Fruit fly (Drosophila melanogaster): ENCODE data around the gene Tmem43.

The Tmem43 gene

dm6 chr3L:7915808-7916619 lies 1.1 kb upstream of the Tmem43 start (continued):
- TF ChIP-seq gro (GFP tag; optimal IDR thresholded peaks at IDR 0.05) (no peak), YL-1 (GFP tag; optimal IDR thresholded peaks at IDR 0.05) (no peak), ham (GFP tag; IDR thresholded peaks at IDR 0.05) (no peak), ato (GFP tag; IDR thresholded peaks at IDR 0.05; ENCODE audit: partially characterized antibody) (no peak), hkb (optimal IDR thresholded peaks at IDR 0.05) (no peak), hkb (GFP tag; IDR thresholded peaks at IDR 0.05) (no peak), CG10321 (GFP tag; IDR thresholded peaks at IDR 0.05) (no peak), CG11560 (tag; IDR thresholded peaks at IDR 0.05) (no peak), CG1603 (tag; optimal IDR thresholded peaks at IDR 0.05) (peak; percentile 12), Xrp1 (GFP tag; IDR thresholded peaks at IDR 0.05) (no peak), CG4820 (GFP tag; optimal IDR thresholded peaks at IDR 0.05) (no peak), repo (GFP tag; optimal IDR thresholded peaks at IDR 0.05) (no peak), CG9727 (GFP tag; optimal IDR thresholded peaks at IDR 0.05) (no peak), CG8281 (tag; optimal IDR thresholded peaks at IDR 0.05) (peak; percentile 55), CG8290 (GFP tag; optimal IDR thresholded peaks at IDR 0.05) (peak; percentile 63), CG8290 (tag; optimal IDR thresholded peaks at IDR 0.05) (peak; percentile 29 to 53), CG2199 (GFP tag; IDR thresholded peaks at IDR 0.05) (no peak), bowl (GFP tag; IDR thresholded peaks at IDR 0.05) (no peak), CG10979 (tag; optimal IDR thresholded peaks at IDR 0.05) (no peak), vvl (GFP tag; IDR thresholded peaks at IDR 0.05) (no peak), H15 (GFP tag; IDR thresholded peaks at IDR 0.05) (no peak), CG11085 (GFP tag; IDR thresholded peaks at IDR 0.05) (no peak), CG30431 (GFP tag; optimal IDR thresholded peaks at IDR 0.05) (no peak), slbo (GFP tag; IDR thresholded peaks at IDR 0.05) (no peak), CG17328 (GFP tag; IDR thresholded peaks at IDR 0.05) (no peak), insv (GFP tag; optimal IDR thresholded peaks at IDR 0.05) (no peak), Mad (GFP tag; optimal IDR thresholded peaks at IDR 0.05) (no peak), CG33213 (GFP tag; optimal IDR thresholded peaks at IDR 0.05) (no peak), CG2712 (tag; optimal IDR thresholded peaks at IDR 0.05) (no peak), Poxn (GFP tag; IDR thresholded peaks at IDR 0.05) (no peak), lola (GFP tag; optimal IDR thresholded peaks at IDR 0.05) (no peak), stwl (tag; optimal IDR thresholded peaks at IDR 0.05) (peak; percentile 98), stc (GFP tag; IDR thresholded peaks at IDR 0.05) (no peak), CG7556 (GFP tag; optimal IDR thresholded peaks at IDR 0.05) (no peak), Max (GFP tag; optimal IDR thresholded peaks at IDR 0.05) (no peak), pb (GFP tag; optimal IDR thresholded peaks at IDR 0.05) (no peak), Dll (GFP tag; IDR thresholded peaks at IDR 0.05; ENCODE audit: partially characterized antibody) (peak; percentile 62), nerfin-1 (tag; optimal IDR thresholded peaks at IDR 0.05) (no peak), crp (GFP tag; optimal IDR thresholded peaks at IDR 0.05) (peak in 1 of 2 experiments; percentile 50), pan (optimal IDR thresholded peaks at IDR 0.05) (no peak), pan (GFP tag; optimal IDR thresholded peaks at IDR 0.05 in 1 of 2, IDR thresholded peaks at IDR 0.05 in 1 of 2) (no peak), Atf-2 (GFP tag; optimal IDR thresholded peaks at IDR 0.05) (no peak), bbx (GFP tag; IDR thresholded peaks at IDR 0.05; ENCODE audit: partially characterized antibody) (0 out of 2 replicates have a peak, but pooled peaks have one; percentile 32), luna (GFP tag; optimal IDR thresholded peaks at IDR 0.05) (no peak), CG16813 (GFP tag; IDR thresholded peaks at IDR 0.05; ENCODE audit: partially characterized antibody) (peak; percentile 53; the same call in 2 of the 3 replicates), CG6854 (GFP tag; optimal IDR thresholded peaks at IDR 0.05) (no peak), CG42726 (GFP tag; IDR thresholded peaks at IDR 0.05; ENCODE audit: partially characterized antibody) (no peak), Hey (tag; optimal IDR thresholded peaks at IDR 0.05) (no peak), CG15696 (tag; optimal IDR thresholded peaks at IDR 0.05) (no peak), CG18262 (tag; optimal IDR thresholded peaks at IDR 0.05) (no peak), Sin3A (optimal IDR thresholded peaks at IDR 0.05) (no peak)
